Fruit fly (Drosophila melanogaster) whole organism, embryonic: ENCODE data around the gene Cisd2.
A peak's percentile ranks its signal among the peaks of the same experiment; 100 is the strongest.

ENCODE experiments used
- CG10654 ChIP-seq: fragments of 200-800 bp; sonication (Bioruptor generic); optimal IDR thresholded peaks from 2 replicates; lab custom pipeline; 2016; ENCODE audit warnings: missing biosample characterization, missing genetic modification characterization
- CG11504 ChIP-seq: fragments of 200-800 bp; sonication (Bioruptor generic); optimal IDR thresholded peaks from 3 replicates; lab custom pipeline; 2019; ENCODE audit warnings: missing biosample characterization, mild to moderate bottlenecking, missing genetic modification characterization, moderate library complexity
- CG11695 ChIP-seq: fragments of 200-800 bp; sonication (Bioruptor generic); IDR thresholded peaks from 3 replicates; pipeline ENCODE4 v1.3.6; 2022; ENCODE audit warnings: missing biosample characterization, missing genetic modification characterization
- CG13123 ChIP-seq: fragments of 200-800 bp; sonication (Bioruptor generic); optimal IDR thresholded peaks from 2 replicates; lab custom pipeline; 2016; ENCODE audit warnings: missing biosample characterization, missing genetic modification characterization
- CG14050 ChIP-seq: fragments of 200-800 bp; sonication (Bioruptor generic); IDR thresholded peaks from 3 replicates; pipeline ENCODE4 v1.3.6; 2022; ENCODE audit warnings: missing biosample characterization, missing genetic modification characterization
- CG14860 ChIP-seq: fragments of 200-800 bp; sonication (Bioruptor generic); IDR thresholded peaks from 3 replicates; pipeline ENCODE4 v1.3.6; 2022; ENCODE audit warnings: missing biosample characterization, missing genetic modification characterization; ENCODE audit not compliant: partially characterized antibody
- CG14965 ChIP-seq: fragments of 200-800 bp; sonication (Bioruptor generic); optimal IDR thresholded peaks from 2 replicates; lab custom pipeline; 2016; ENCODE audit warnings: missing biosample characterization, missing genetic modification characterization, borderline replicate concordance
- CG15479 ChIP-seq: fragments of 200-800 bp; sonication (Bioruptor generic); optimal IDR thresholded peaks from 3 replicates; lab custom pipeline; 2019; ENCODE audit warnings: missing biosample characterization, mild to moderate bottlenecking, missing genetic modification characterization, moderate library complexity
- CG17612 ChIP-seq: fragments of 200-800 bp; sonication (Bioruptor generic); IDR thresholded peaks from 2 replicates; pipeline ENCODE4 v1.3.6; 2022; ENCODE audit warnings: missing biosample characterization, missing genetic modification characterization
- CG1832 ChIP-seq: fragments of 200-800 bp; sonication (Bioruptor generic); optimal IDR thresholded peaks from 2 replicates; lab custom pipeline; 2017; ENCODE audit warnings: missing biosample characterization, mild to moderate bottlenecking, missing genetic modification characterization, inconsistent platforms
- CG2199 ChIP-seq: fragments of 200-800 bp; sonication (Bioruptor generic); IDR thresholded peaks from 3 replicates; pipeline ENCODE4 v1.3.6; 2022; ENCODE audit warnings: missing biosample characterization, missing genetic modification characterization
- CG32772 ChIP-seq: fragments of 200-800 bp; sonication (Bioruptor generic); IDR thresholded peaks from 2 replicates; pipeline ENCODE4 v1.3.6; 2022; ENCODE audit warnings: missing biosample characterization, missing genetic modification characterization
- CG3838 ChIP-seq: fragments of 200-800 bp; sonication (Bioruptor generic); optimal IDR thresholded peaks from 3 replicates; lab custom pipeline; 2016; ENCODE audit warnings: missing biosample characterization, missing genetic modification characterization
- CG3995 ChIP-seq: fragments of 200-800 bp; sonication (Bioruptor generic); optimal IDR thresholded peaks from 3 replicates; lab custom pipeline; 2016; ENCODE audit warnings: missing biosample characterization, missing genetic modification characterization
- CG6854 ChIP-seq: fragments of 200-800 bp; sonication (Bioruptor generic); optimal IDR thresholded peaks from 3 replicates; lab custom pipeline; 2017; ENCODE audit warnings: missing biosample characterization, mild to moderate bottlenecking, missing genetic modification characterization
- CG7372 ChIP-seq: fragments of 200-800 bp; sonication (Bioruptor generic); IDR thresholded peaks from 2 replicates; pipeline ENCODE4 v1.3.6; 2022; ENCODE audit warnings: missing biosample characterization, missing genetic modification characterization
- CG7556 ChIP-seq: fragments of 200-800 bp; sonication (Bioruptor generic); optimal IDR thresholded peaks from 2 replicates; lab custom pipeline; 2017; ENCODE audit warnings: missing biosample characterization, mild to moderate bottlenecking, missing genetic modification characterization
- CG7786 ChIP-seq: fragments of 200-800 bp; sonication (Bioruptor generic); optimal IDR thresholded peaks from 2 replicates; lab custom pipeline; 2016; ENCODE audit warnings: missing biosample characterization, missing genetic modification characterization
- CG9215 ChIP-seq: fragments of 200-800 bp; sonication (Bioruptor generic); IDR thresholded peaks from 2 replicates; pipeline ENCODE4 v1.3.6; 2022; ENCODE audit warnings: missing biosample characterization, missing genetic modification characterization
- D ChIP-seq, 2 experiments: fragments of 200-800 bp in 1 of 2; fragments of >200 bp in 1 of 2; sonication (Bioruptor generic) in 1 of 2; optimal IDR thresholded peaks; 2 replicates in 1 of 2; 3 replicates in 1 of 2; lab custom pipeline; 2017; ENCODE audit warnings: mild to moderate bottlenecking in 1 of 2, missing biosample characterization in 1 of 2, missing genetic modification characterization in 1 of 2, missing genetic modification reagents in 1 of 2
- Dbx ChIP-seq: fragments of 200-800 bp; sonication (Bioruptor generic); IDR thresholded peaks from 3 replicates; pipeline ENCODE4 v1.3.6; 2022; ENCODE audit warnings: missing biosample characterization, missing genetic modification characterization
- Doc3 ChIP-seq: fragments of 200-800 bp; sonication (Bioruptor generic); IDR thresholded peaks from 3 replicates; pipeline ENCODE4 v1.3.6; 2022; ENCODE audit warnings: missing biosample characterization, missing genetic modification characterization; ENCODE audit not compliant: partially characterized antibody
- Dref ChIP-seq: fragments of 200-800 bp; sonication (Bioruptor generic); IDR thresholded peaks from 2 replicates; pipeline ENCODE4 v1.3.6; 2022; ENCODE audit warnings: missing biosample characterization, missing genetic modification characterization
- Drgx ChIP-seq: fragments of 200-800 bp; sonication (Bioruptor generic); IDR thresholded peaks from 2 replicates; pipeline ENCODE4 v1.3.6; 2022; ENCODE audit warnings: missing biosample characterization, missing genetic modification characterization
- HHEX ChIP-seq: fragments of 200-800 bp; sonication (Bioruptor generic); optimal IDR thresholded peaks from 3 replicates; lab custom pipeline; 2017; ENCODE audit warnings: missing biosample characterization, mild to moderate bottlenecking, missing genetic modification characterization, missing genetic modification reagents
- MTF-1 ChIP-seq: fragments of 200-800 bp; sonication (Bioruptor generic); optimal IDR thresholded peaks from 2 replicates; lab custom pipeline; 2018; ENCODE audit warnings: missing biosample characterization, mild to moderate bottlenecking, missing genetic modification characterization, borderline replicate concordance
- NFAT ChIP-seq: fragments of 200-800 bp; sonication (Bioruptor generic); IDR thresholded peaks from 2 replicates; pipeline ENCODE4 v1.3.6; 2022; ENCODE audit warnings: missing biosample characterization, missing genetic modification characterization
- Nf-YB ChIP-seq: fragments of 200-800 bp; sonication (Bioruptor generic); optimal IDR thresholded peaks from 3 replicates; lab custom pipeline; 2019; ENCODE audit warnings: missing biosample characterization, mild to moderate bottlenecking, missing genetic modification characterization, moderate library complexity
- Nf-YC ChIP-seq: fragments of 200-800 bp; optimal IDR thresholded peaks from 3 replicates; lab custom pipeline; 2019; ENCODE audit warnings: missing biosample characterization, mild to moderate bottlenecking, missing genetic modification characterization, moderate library complexity
- Oli ChIP-seq: fragments of 200-800 bp; sonication (Bioruptor generic); optimal IDR thresholded peaks from 2 replicates; lab custom pipeline; 2018; ENCODE audit warnings: missing biosample characterization, mild to moderate bottlenecking, missing genetic modification characterization, moderate library complexity
- Opbp ChIP-seq: fragments of 200-800 bp; sonication (Bioruptor generic); IDR thresholded peaks from 3 replicates; pipeline ENCODE4 v1.3.6; 2022; ENCODE audit warnings: missing biosample characterization, missing genetic modification characterization; ENCODE audit not compliant: partially characterized antibody
- Scr ChIP-seq: fragments of 200-800 bp; sonication (Bioruptor generic); IDR thresholded peaks from 2 replicates; pipeline ENCODE4 v1.3.6; 2022; ENCODE audit warnings: missing biosample characterization, missing genetic modification characterization; ENCODE audit not compliant: partially characterized antibody
- Sin3A ChIP-seq: fragments of >200 bp; optimal IDR thresholded peaks from 2 replicates; lab custom pipeline; 2018
- Tbp ChIP-seq: fragments of >200 bp; optimal IDR thresholded peaks from 2 replicates; lab custom pipeline; 2018; ENCODE audit warnings: missing biosample characterization, missing genetic modification characterization
- Trl ChIP-seq, 3 experiments: fragments of >200 bp in 2 of 3; fragments of 200-800 bp in 1 of 3; sonication (Bioruptor generic) in 1 of 3; optimal IDR thresholded peaks; 2 replicates in 1 of 3; 3 replicates in 2 of 3; lab custom pipeline; 2016 to 2017; ENCODE audit warnings: missing biosample characterization in 1 of 3, missing genetic modification characterization in 1 of 3
- al ChIP-seq: fragments of 200-800 bp; sonication (Bioruptor generic); IDR thresholded peaks from 2 replicates; pipeline ENCODE4 v1.3.6; 2022; ENCODE audit warnings: missing biosample characterization, missing genetic modification characterization
- bowl ChIP-seq: fragments of 200-800 bp; sonication (Bioruptor generic); IDR thresholded peaks from 2 replicates; pipeline ENCODE4 v1.3.6; 2022; ENCODE audit warnings: missing biosample characterization, missing genetic modification characterization
- dmrt99B ChIP-seq: fragments of 200-800 bp; sonication (Bioruptor generic); optimal IDR thresholded peaks from 2 replicates; lab custom pipeline; 2018; ENCODE audit warnings: missing biosample characterization, mild to moderate bottlenecking, missing genetic modification characterization, moderate library complexity
- emc ChIP-seq: fragments of 200-800 bp; sonication (Bioruptor generic); optimal IDR thresholded peaks from 2 replicates; lab custom pipeline; 2016; ENCODE audit warnings: missing biosample characterization, missing genetic modification characterization
- en ChIP-seq: fragments of 200-800 bp; sonication (Bioruptor generic); optimal IDR thresholded peaks from 2 replicates; lab custom pipeline; 2016; ENCODE audit warnings: missing biosample characterization, missing genetic modification characterization
- eve ChIP-seq, 2 experiments: fragments of >200 bp; optimal IDR thresholded peaks; 2 replicates each; lab custom pipeline; 2017; ENCODE audit warnings: missing biosample characterization in 2 of 2, missing genetic modification characterization in 2 of 2
- fd3F ChIP-seq: fragments of 200-800 bp; sonication (Bioruptor generic); optimal IDR thresholded peaks from 2 replicates; lab custom pipeline; 2018; ENCODE audit warnings: missing biosample characterization, mild to moderate bottlenecking, missing genetic modification characterization, moderate library complexity
- gcm ChIP-seq: fragments of 200-800 bp; sonication (Bioruptor generic); optimal IDR thresholded peaks from 2 replicates; lab custom pipeline; 2019; ENCODE audit warnings: missing biosample characterization, mild to moderate bottlenecking, missing genetic modification characterization, moderate library complexity
- grn ChIP-seq: fragments of 200-800 bp; sonication (Bioruptor generic); optimal IDR thresholded peaks from 3 replicates; lab custom pipeline; 2017; ENCODE audit warnings: missing biosample characterization, missing genetic modification characterization
- p53 ChIP-seq: fragments of 200-800 bp; sonication (Bioruptor generic); optimal IDR thresholded peaks from 2 replicates; lab custom pipeline; 2016; ENCODE audit warnings: missing biosample characterization, missing genetic modification characterization
- pnt ChIP-seq: fragments of 200-800 bp; sonication (Bioruptor generic); optimal IDR thresholded peaks from 3 replicates; lab custom pipeline; 2016; ENCODE audit warnings: missing biosample characterization, missing genetic modification characterization
- pum ChIP-seq: fragments of 200-800 bp; sonication (Bioruptor generic); optimal IDR thresholded peaks from 2 replicates; lab custom pipeline; 2016; ENCODE audit warnings: missing biosample characterization, missing genetic modification characterization
- sens-2 ChIP-seq: fragments of 200-800 bp; sonication (Bioruptor generic); IDR thresholded peaks from 2 replicates; pipeline ENCODE4 v1.3.6; 2022; ENCODE audit warnings: missing biosample characterization, missing genetic modification characterization
- tgo ChIP-seq: fragments of 200-800 bp; sonication (Bioruptor generic); IDR thresholded peaks from 3 replicates; pipeline ENCODE4 v1.3.6; 2022; ENCODE audit warnings: missing biosample characterization, missing genetic modification characterization
- tna ChIP-seq: fragments of 200-800 bp; sonication (Bioruptor generic); IDR thresholded peaks from 2 replicates; pipeline ENCODE4 v1.3.6; 2022; ENCODE audit warnings: missing biosample characterization, missing genetic modification characterization; ENCODE audit not compliant: partially characterized antibody
- tup ChIP-seq: fragments of 200-800 bp; sonication (Bioruptor generic); optimal IDR thresholded peaks from 2 replicates; lab custom pipeline; 2016; ENCODE audit warnings: missing biosample characterization, mild to moderate bottlenecking, missing genetic modification characterization, moderate library complexity
- unc-4 ChIP-seq: fragments of 200-800 bp; sonication (Bioruptor generic); IDR thresholded peaks from 2 replicates; pipeline ENCODE4 v1.3.6; 2022; ENCODE audit warnings: missing biosample characterization, missing genetic modification characterization; ENCODE audit not compliant: partially characterized antibody

Cisd2 gene

DNA sequence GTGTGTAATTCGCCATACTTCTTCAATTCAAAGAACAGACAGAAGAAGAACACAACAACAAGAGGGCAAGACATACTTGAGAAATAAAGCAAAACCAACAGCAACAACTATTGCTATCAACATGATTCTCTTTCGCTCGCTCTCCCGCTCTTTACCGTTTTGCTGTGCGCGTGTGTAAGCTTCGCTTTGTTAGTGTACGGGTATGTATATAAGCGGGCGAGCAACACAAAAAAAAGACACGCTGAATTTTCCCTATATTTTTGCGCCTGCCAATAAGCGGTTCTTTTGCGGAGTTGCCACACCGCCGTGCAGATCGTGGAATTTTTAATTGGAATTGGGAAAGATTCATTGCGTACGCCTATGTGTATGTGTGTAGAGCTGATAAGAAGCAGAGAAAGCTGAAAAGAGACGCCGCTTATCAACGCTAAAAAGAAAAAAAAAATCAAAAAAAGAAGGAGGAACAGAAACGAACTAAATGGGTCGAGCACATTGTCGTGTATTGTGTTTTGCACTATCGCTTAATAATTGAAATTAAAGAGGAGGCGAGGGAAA is 8.2 kb downstream of the Cisd2 start (continued):
- TF ChIP-seq CG1832 (no peak), tup (GFP tag; lab: Kevin White, UChicago) (no peak), unc-4 (no peak), HHEX (no peak), p53 (GFP tag; lab: Kevin White, UChicago) (no peak), Dbx (GFP tag; lab: Robert Waterston, UW) (no peak), gcm (no peak), CG15479 (GFP tag; lab: Kevin White, UChicago) (peak; percentile 78), Opbp (GFP tag; lab: Robert Waterston, UW) (no peak), bowl (no peak), CG6854 (no peak), eve (GFP tag; optimal IDR thresholded peaks at IDR 0.05; lab: Kevin White, UChicago) (no peak), CG2199 (GFP tag; lab: Robert Waterston, UW) (peak; percentile 13; the same call in 1 of the 3 replicates), al (GFP tag; lab: Robert Waterston, UW) (no peak), en (GFP tag; lab: Kevin White, UChicago) (no peak), pum (no peak), Oli (tag; lab: Kevin White, UChicago) (no peak), CG7786 (no peak), dmrt99B (tag; lab: Kevin White, UChicago) (no peak), NFAT (peak; percentile 66; the same call in 1 of the 2 replicates), CG14860 (GFP tag; lab: Robert Waterston, UW) (no peak), emc (no peak), CG3838 (GFP tag; lab: Kevin White, UChicago) (no peak), grn (GFP tag; lab: Kevin White, UChicago) (peak; percentile 35), CG11695 (GFP tag; lab: Robert Waterston, UW) (no peak), Trl (optimal IDR thresholded peaks at IDR 0.05; lab: Kevin White, UChicago) (peak; percentile 73 to 77), Trl (GFP tag; optimal IDR thresholded peaks at IDR 0.05; lab: Kevin White, UChicago) (peak; percentile 8), CG7556 (GFP tag; lab: Kevin White, UChicago) (no peak), Doc3 (GFP tag; lab: Robert Waterston, UW) (no peak), Scr (GFP tag; lab: Robert Waterston, UW) (0 out of 2 replicates have a peak, but pooled peaks have one; percentile 23), CG32772 (peak; percentile 64), D (optimal IDR thresholded peaks at IDR 0.05; lab: Kevin White, UChicago) (no peak), D (GFP tag; optimal IDR thresholded peaks at IDR 0.05; lab: Kevin White, UChicago) (no peak), CG17612 (no peak), Nf-YB (GFP tag; lab: Kevin White, UChicago) (no peak), CG14965 (GFP tag; lab: Kevin White, UChicago) (no peak), CG3995 (GFP tag; lab: Kevin White, UChicago) (no peak), Tbp (GFP tag; lab: Kevin White, UChicago) (no peak)

DNA sequence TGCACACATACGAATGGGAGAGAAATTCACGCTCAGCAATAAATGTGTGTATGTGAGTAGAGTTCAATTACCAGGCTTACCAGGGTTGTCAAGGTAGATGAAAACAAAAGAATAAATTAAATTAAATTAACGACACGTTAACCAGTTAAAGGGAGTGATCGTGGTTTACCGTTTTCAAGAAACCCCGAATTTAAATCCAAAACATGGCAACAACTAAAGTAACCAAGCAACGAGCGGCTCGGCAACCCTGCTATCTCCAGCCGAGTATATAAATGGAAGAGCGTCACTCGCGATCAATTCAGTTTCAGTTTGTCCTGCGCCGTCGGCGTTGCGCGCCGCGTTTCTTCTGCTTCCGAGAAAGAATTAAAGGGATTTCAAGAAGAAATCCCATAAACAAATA is 9.0 kb downstream of the Cisd2 start:
- TF ChIP-seq CG10654 = peak; percentile 99
- TF ChIP-seq Dref (GFP tag; lab: Robert Waterston, UW) = peak; percentile 50
- TF ChIP-seq CG13123 (GFP tag; lab: Kevin White, UChicago) = peak; percentile 99
- peak; percentile 99 for TF ChIP-seq CG2199 (GFP tag; lab: Robert Waterston, UW)
- TF ChIP-seq sens-2 (GFP tag; lab: Robert Waterston, UW) = peak; percentile 100
- peak; percentile 98 for TF ChIP-seq CG11504 (tag; lab: Kevin White, UChicago)
- peak; percentile 92 for TF ChIP-seq Nf-YC
- TF ChIP-seq tna (GFP tag; lab: Robert Waterston, UW) = peak; percentile 45; the same call in 1 of the 2 replicates
- no peak for TF ChIP-seq Sin3A (lab: Kevin White, UChicago)
- TF ChIP-seq CG14050 (GFP tag; lab: Robert Waterston, UW) = peak; percentile 99
- peak; percentile 98 for TF ChIP-seq MTF-1
- TF ChIP-seq fd3F (GFP tag; lab: Kevin White, UChicago) = peak; percentile 98
- TF ChIP-seq tgo (GFP tag; lab: Robert Waterston, UW) = peak; percentile 99
- TF ChIP-seq CG9215 (GFP tag; lab: Robert Waterston, UW) = peak; percentile 96
- TF ChIP-seq CG7372 (GFP tag; lab: Robert Waterston, UW) = peak; percentile 99
- TF ChIP-seq Drgx (GFP tag; lab: Robert Waterston, UW) = peak; percentile 100
- TF ChIP-seq pnt = peak; percentile 98
